Fruit fly (Drosophila melanogaster): ENCODE measurements around the gene CG42268.

dm6 chr3L:9733563-9733962 is 26.6 kb downstream of the CG42268 start, which contains the start of gene CG6749:
- TF ChIP-seq pan (optimal IDR thresholded peaks at IDR 0.05): no peak
- TF ChIP-seq CG8478 (optimal IDR thresholded peaks at IDR 0.05): no peak
- TF ChIP-seq usp (GFP tag; optimal IDR thresholded peaks at IDR 0.05): no peak
- TF ChIP-seq psq (optimal IDR thresholded peaks at IDR 0.05): no peak
- no peak for TF ChIP-seq Dll (optimal IDR thresholded peaks at IDR 0.05)
- TF ChIP-seq EcR (GFP tag; optimal IDR thresholded peaks at IDR 0.05): no peak
